Fruit fly (Drosophila melanogaster) ovary, adult (tissue): ENCODE measurements around the gene Ugt304A1.
A peak's percentile ranks its signal among the peaks of the same experiment; 100 is the strongest.

ENCODE experiments used
- CG17801 ChIP-seq: fragments of 200-800 bp; optimal IDR thresholded peaks from 2 replicates; lab custom pipeline; 2019; ENCODE audit warnings: missing biosample characterization, mild to moderate bottlenecking, missing genetic modification characterization, moderate library complexity; ENCODE audit not compliant: partially characterized antibody

The Ugt304A1 gene

DNA sequence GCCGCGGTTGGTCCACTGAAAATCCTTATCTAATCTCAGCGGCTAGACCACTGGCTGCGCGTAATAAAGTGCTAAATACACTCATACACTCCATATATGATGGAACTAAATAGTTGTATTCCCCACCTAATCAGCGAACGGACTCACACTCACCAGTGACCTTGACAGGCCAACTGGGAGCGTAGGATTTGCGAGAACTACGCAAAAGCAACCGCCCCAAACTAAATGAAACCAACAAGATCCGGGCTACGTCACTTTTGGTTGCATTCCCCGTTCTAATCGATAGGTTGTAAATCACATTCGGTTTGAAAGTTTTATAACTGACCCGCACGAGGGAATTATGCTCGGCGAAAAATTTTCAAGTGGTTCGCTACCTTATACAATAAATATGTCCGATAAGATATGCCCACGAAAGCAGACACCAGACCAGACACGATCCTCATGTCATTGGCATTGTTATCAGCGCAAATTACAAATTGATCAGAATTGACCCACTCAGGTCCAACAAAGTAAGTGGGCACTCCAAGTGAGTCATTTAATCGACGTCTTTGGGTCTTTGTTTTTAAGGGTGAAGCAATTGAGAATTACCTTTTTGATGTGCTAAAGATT lies 24.1 kb upstream of the Ugt304A1 start:
- no peak for TF ChIP-seq CG17801 (GFP tag; lab: Kevin White, UChicago)

DNA sequence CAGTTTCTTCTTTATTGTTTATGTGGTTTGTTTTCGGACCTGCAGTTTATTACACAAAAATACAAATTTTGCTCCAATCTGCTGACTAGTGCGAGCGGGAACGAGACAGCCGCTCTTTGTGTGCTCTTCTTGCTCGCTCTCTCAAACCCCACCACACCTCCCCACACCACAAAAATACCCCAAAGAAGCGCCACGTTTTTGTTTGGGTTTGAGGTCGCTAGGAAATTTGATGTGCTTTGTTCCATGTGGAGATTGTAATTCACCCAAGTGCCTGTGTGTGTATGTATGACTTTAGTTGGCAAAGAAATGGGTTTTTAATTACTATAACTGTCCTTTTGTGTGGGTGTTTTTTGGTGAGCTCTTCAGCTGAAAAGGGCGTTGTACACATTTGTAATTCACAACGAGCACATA lies 22.9 kb upstream of the Ugt304A1 start:
- TF ChIP-seq CG17801 (GFP tag; lab: Kevin White, UChicago) = peak; percentile 37

DNA sequence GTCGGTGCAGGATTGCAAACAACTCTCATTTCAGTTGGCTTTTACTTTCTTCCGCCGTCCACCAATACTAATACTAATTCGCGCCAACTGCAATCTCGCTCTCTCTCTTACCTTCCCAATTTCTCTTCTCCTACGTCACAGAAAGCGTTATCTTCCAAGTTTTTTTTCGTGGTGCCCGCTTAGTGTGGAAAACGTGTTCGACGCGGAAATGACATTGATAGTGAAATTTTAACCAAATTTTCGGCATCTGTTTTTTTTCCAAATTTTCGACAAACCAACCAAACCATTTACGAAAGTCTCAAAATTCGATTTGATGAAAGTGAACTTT lies 22.1 kb upstream of the Ugt304A1 start, which contains the start of gene cu:
cu (plus strand) TSS at position 204 of the 328 bp plus-strand sequence.
- TF ChIP-seq CG17801 (GFP tag; lab: Kevin White, UChicago) = no peak

- peak; percentile 83 for TF ChIP-seq CG17801 (GFP tag; lab: Kevin White, UChicago)
Measured at dm6 chr3R:11196648-11197388, 21.6 kb upstream of the Ugt304A1 start.

- TF ChIP-seq CG17801 (GFP tag; lab: Kevin White, UChicago) = no peak
Measured at dm6 chr3R:11195792-11196191, 20.6 kb upstream of the Ugt304A1 start, which contains the start of gene CG18577. CG18577 (plus strand) TSS chr3R:11196092.

DNA sequence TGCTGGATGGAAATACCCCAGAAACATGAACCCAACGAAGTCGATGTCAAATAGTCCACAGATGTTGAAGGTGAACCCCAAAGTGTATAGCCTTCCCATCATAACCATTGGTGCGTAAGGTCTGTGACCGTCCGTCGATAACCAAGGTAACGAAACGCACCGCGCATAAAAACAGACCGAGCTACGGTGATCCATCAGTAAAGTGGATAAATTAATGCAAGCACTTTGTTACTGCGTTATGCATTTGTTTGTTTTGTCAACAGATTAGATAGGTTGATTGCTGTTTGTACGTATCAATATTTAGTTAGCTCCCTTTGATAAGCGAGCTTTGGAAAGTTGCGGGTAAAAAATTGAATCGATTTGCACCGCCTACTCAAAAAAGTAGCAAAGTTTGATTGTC lies 3.1 kb upstream of the Ugt304A1 start:
- TF ChIP-seq CG17801 (GFP tag; lab: Kevin White, UChicago) = no peak

DNA sequence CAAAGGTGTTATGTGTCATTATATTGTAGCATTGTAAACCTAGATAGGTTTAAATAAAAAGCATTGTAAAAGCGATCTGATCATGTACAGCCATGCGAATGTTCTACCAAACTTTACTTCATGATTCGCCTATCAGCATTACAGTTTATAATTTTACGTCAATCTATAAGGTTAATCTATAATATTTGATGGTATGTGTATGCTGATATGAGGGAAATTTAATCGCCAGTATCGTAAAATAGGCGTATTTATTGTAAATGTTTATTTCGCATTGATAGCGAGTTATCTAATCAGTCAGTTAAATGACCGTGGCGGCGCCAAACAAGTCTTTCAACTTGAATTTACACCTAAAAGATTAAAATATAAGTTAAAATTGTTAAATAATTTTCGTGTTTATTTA lies 2.4 kb upstream of the Ugt304A1 start:
- TF ChIP-seq CG17801 (GFP tag; lab: Kevin White, UChicago) = no peak

- no peak for TF ChIP-seq CG17801 (GFP tag; lab: Kevin White, UChicago)
Measured at dm6 chr3R:11175777-11176176, 569 bp upstream of the Ugt304A1 start.

DNA sequence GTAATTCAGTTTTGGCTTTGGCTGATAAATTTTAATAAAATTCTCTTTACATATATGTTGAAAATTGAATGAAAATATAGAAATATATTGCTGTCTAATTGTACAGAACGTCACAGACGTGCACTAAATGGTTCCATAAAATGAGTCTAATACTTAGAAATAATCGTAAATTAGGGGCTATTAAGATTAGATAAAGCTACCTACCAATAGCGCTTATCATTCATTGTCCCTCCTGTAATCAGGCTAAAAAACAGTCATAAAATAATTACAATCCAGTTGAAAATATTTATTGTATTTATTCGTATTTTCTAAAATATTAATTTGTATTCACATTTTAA lies 2.1 kb downstream of the Ugt304A1 start:
- peak; percentile 65 for TF ChIP-seq CG17801 (GFP tag; lab: Kevin White, UChicago)

DNA sequence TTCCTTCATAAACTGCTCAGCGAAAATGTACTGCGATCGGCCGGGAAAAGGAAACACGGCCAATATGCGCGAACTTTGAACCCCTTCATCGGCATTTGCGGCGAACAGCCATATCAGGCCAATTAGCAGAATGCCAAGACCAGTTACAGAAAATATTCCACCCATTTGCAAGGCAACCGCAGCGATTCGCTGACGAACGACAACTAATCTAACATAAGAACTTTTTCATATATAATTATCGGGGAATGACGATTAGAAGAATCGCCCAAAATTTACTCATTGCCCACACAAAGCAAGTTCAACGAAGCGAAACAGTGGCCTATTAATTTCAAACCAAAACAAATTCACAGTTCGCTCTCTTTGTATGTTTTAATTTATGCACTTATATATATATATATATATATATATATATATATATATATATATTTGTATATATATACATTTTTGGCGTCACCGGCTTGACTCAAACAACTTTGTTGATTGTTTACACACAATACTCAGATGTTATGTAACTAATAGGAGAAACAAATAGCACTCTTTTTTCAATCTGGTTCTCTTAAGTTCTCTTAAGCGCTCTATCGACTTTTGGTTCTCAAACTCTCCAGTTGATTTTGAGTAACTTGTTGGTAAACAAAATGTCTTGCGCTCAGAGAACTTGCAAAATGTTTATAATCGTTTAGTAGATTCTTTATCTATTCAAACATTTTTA lies 2.6 kb downstream of the Ugt304A1 start, which contains the start of gene Ugt35A1:
Ugt35A1 (minus strand) TSS at position 205 of the 709 bp plus-strand sequence.
- TF ChIP-seq CG17801 (GFP tag; lab: Kevin White, UChicago) = no peak

- TF ChIP-seq CG17801 (GFP tag; lab: Kevin White, UChicago) = no peak
Measured at dm6 chr3R:11170146-11170545, 5.1 kb downstream of the Ugt304A1 start, which contains the start of gene Ugt35B1. Ugt35B1 (minus strand) TSS chr3R:11170246.

- TF ChIP-seq CG17801 (GFP tag; lab: Kevin White, UChicago) = no peak
Measured at dm6 chr3R:11167931-11168465, 7.2 kb downstream of the Ugt304A1 start, which contains the start of gene Ugt35E2. Ugt35E2 (minus strand) TSS chr3R:11167981.

dm6 chr3R:11165974-11166373 lies 9.2 kb downstream of the Ugt304A1 start, which contains the start of gene Ugt35E1:
Ugt35E1 (minus strand) TSS chr3R:11166074.
- TF ChIP-seq CG17801 (GFP tag; lab: Kevin White, UChicago) = no peak

DNA sequence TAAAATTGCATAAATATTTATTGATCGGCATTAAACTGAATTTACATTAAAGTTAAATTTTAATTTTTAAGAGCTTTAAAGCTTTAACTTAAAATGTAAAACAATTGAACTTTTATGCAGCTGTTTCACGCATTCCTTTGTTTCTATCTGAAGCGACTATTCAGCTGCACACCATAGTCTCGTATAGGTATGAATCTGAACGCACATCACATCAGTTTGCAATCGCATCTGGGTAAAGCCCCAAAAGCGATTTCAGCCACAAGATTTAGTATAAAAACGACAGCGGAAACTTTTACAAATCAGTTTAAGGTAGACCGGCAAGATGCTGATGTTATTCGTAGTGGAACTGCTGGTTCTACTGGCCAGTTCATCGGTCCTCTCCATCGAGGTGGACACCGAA lies 14.3 kb downstream of the Ugt304A1 start, which contains the start of gene CG4757:
CG4757 (plus strand) TSS at position 301 of the 400 bp plus-strand sequence.
- no peak for TF ChIP-seq CG17801 (GFP tag; lab: Kevin White, UChicago)

DNA sequence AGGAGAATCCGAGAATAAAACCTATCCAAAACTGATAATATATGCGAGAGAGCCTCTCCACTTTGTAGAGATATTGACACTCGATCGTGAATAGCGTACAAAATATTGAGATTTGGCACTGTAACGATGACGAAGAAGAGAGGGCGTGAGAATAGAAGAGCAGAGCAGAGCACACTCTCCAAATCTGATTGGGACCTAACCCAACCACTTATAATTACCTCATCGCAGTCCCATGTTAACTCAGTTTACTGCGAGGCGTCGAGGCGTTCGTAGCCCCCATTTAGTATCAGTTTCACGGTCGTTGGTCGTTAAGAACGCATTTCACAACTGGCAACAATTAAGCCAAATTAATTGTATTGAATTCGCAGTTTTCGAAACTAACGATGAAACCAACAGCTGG lies 18.4 kb downstream of the Ugt304A1 start, which contains the start of gene Ugt302C1:
Ugt302C1 (plus strand) TSS at position 241 of the 400 bp plus-strand sequence.
- peak; percentile 44 for TF ChIP-seq CG17801 (GFP tag; lab: Kevin White, UChicago)
